Worm (Caenorhabditis elegans) whole organism, L4 larva: ENCODE data around the gene npp-5.
A peak's percentile ranks its signal among the peaks of the same experiment; 100 is the strongest.

Experiments
- F10B5.3 ChIP-seq: sonication (generic microtip); optimal IDR thresholded peaks from 2 replicates; lab custom pipeline; 2016; ENCODE audit warnings: mild to moderate bottlenecking, missing genetic modification characterization, missing compliant biosample characterization
- F37D6.2 ChIP-seq: sonication (generic microtip); optimal IDR thresholded peaks from 2 replicates; lab custom pipeline; 2016; ENCODE audit warnings: mild to moderate bottlenecking, missing genetic modification characterization, missing compliant biosample characterization
- F44E2.7 ChIP-seq: fragments of 200-800 bp; sonication (Bioruptor generic); IDR thresholded peaks from 2 replicates; pipeline ENCODE4 v2.1.2; 2022; ENCODE audit warnings: missing genetic modification characterization, missing compliant biosample characterization
- T26A8.4 ChIP-seq: fragments of 200-800 bp; sonication (Bioruptor generic); IDR thresholded peaks from 2 replicates; pipeline ENCODE4 v1.3.6; 2022; ENCODE audit warnings: missing genetic modification characterization, missing compliant biosample characterization
- ZK337.2 ChIP-seq: fragments of 200-800 bp; sonication (Bioruptor generic); IDR thresholded peaks from 2 replicates; pipeline ENCODE4 v1.3.6; 2022; ENCODE audit warnings: missing genetic modification reagents, missing genetic modification characterization, missing compliant biosample characterization
- ZK546.5 ChIP-seq, 2 experiments: sonication (generic microtip); optimal IDR thresholded peaks; 2 replicates each; lab custom pipeline; 2017; ENCODE audit warnings: missing biosample characterization in 2 of 2, missing genetic modification characterization in 2 of 2
- aha-1 ChIP-seq: fragments of 150-350 bp; peaks from one replicate; lab custom pipeline; 2014; ENCODE audit warnings: missing biosample characterization, missing genetic modification characterization
- aly-2 ChIP-seq: sonication (generic microtip); optimal IDR thresholded peaks from 2 replicates; lab custom pipeline; 2018; ENCODE audit warnings: missing biosample characterization, missing genetic modification characterization
- arid-1 ChIP-seq: fragments of 200-800 bp; sonication (Bioruptor generic); conservative IDR thresholded peaks from 2 replicates; pipeline ENCODE4 v1.3.6; 2022; ENCODE audit warnings: missing genetic modification reagents, missing genetic modification characterization, missing compliant biosample characterization
- ceh-20 ChIP-seq: fragments of 200-800 bp; sonication (Bioruptor generic); IDR thresholded peaks from 2 replicates; pipeline ENCODE4 v1.3.6; 2022; ENCODE audit warnings: missing genetic modification reagents, missing genetic modification characterization, missing compliant biosample characterization
- ceh-32 ChIP-seq: sonication (generic microtip); optimal IDR thresholded peaks from 2 replicates; lab custom pipeline; 2016; ENCODE audit warnings: mild to moderate bottlenecking, missing genetic modification characterization, missing compliant biosample characterization; ENCODE audit not compliant: poor library complexity
- ceh-82 ChIP-seq: sonication (generic microtip); optimal IDR thresholded peaks from 2 replicates; lab custom pipeline; 2017; ENCODE audit warnings: missing biosample characterization, missing genetic modification characterization
- ces-1 ChIP-seq: fragments of 150-350 bp; sonication (generic microtip); optimal IDR thresholded peaks from 4 replicates; lab custom pipeline; 2014; ENCODE audit warnings: missing biosample characterization, missing genetic modification reagents, missing genetic modification characterization
- ctbp-1 ChIP-seq: fragments of 200-800 bp; sonication (Bioruptor generic); IDR thresholded peaks from 2 replicates; pipeline ENCODE4 v1.3.6; 2022; ENCODE audit warnings: missing genetic modification reagents, missing genetic modification characterization, missing compliant biosample characterization
- daf-16 ChIP-seq, 3 experiments: sonication (generic microtip); optimal IDR thresholded peaks; 2 replicates each; lab custom pipeline; 2016 to 2017; ENCODE audit warnings: missing genetic modification characterization in 3 of 3, missing genetic modification reagents in 3 of 3, mild to moderate bottlenecking in 2 of 3, missing compliant biosample characterization in 2 of 3, missing biosample characterization in 1 of 3, moderate library complexity in 1 of 3
- dmd-6 ChIP-seq: fragments of 200-800 bp; sonication (Bioruptor generic); IDR thresholded peaks from 2 replicates; pipeline ENCODE4 v1.3.6; 2022; ENCODE audit warnings: missing genetic modification reagents, missing genetic modification characterization, missing compliant biosample characterization
- dmd-9 ChIP-seq: fragments of 200-800 bp; sonication (Bioruptor generic); IDR thresholded peaks from 2 replicates; pipeline ENCODE4 v1.3.6; 2022; ENCODE audit warnings: missing genetic modification reagents, missing genetic modification characterization, missing compliant biosample characterization
- dpl-1 ChIP-seq: fragments of 150-350 bp; optimal IDR thresholded peaks from 2 replicates; lab custom pipeline; 2014; ENCODE audit warnings: missing biosample characterization, missing genetic modification reagents, missing genetic modification characterization
- dve-1 ChIP-seq: sonication (generic microtip); optimal IDR thresholded peaks from 2 replicates; lab custom pipeline; 2017; ENCODE audit warnings: antibody characterized with exemption, mild to moderate bottlenecking, missing genetic modification characterization, missing compliant biosample characterization; ENCODE audit not compliant: insufficient read depth
- egl-27 ChIP-seq: sonication (generic microtip); optimal IDR thresholded peaks from 3 replicates; lab custom pipeline; 2017; ENCODE audit warnings: missing biosample characterization, missing genetic modification reagents, missing genetic modification characterization
- egl-43 ChIP-seq: fragments of 200-800 bp; sonication (Bioruptor generic); IDR thresholded peaks from 2 replicates; pipeline ENCODE4 v1.3.6; 2022; ENCODE audit warnings: missing genetic modification reagents, missing genetic modification characterization, missing compliant biosample characterization
- gei-8 ChIP-seq: fragments of 200-800 bp; sonication (Bioruptor generic); optimal IDR thresholded peaks from 2 replicates; lab custom pipeline; 2018; ENCODE audit warnings: mild to moderate bottlenecking, missing genetic modification characterization, missing compliant biosample characterization
- hlh-11 ChIP-seq: fragments of 200-800 bp; sonication (Bioruptor generic); optimal IDR thresholded peaks from 2 replicates; lab custom pipeline; 2018; ENCODE audit warnings: mild to moderate bottlenecking, missing genetic modification characterization, missing compliant biosample characterization
- hlh-30 ChIP-seq: sonication (generic microtip); optimal IDR thresholded peaks from 2 replicates; lab custom pipeline; 2017; ENCODE audit warnings: antibody characterized with exemption, mild to moderate bottlenecking, missing genetic modification characterization, missing compliant biosample characterization; ENCODE audit not compliant: insufficient read depth
- lin-1 ChIP-seq: fragments of 200-800 bp; sonication (Bioruptor generic); IDR thresholded peaks from 2 replicates; pipeline ENCODE4 v1.3.6; 2022; ENCODE audit warnings: missing genetic modification reagents, missing genetic modification characterization, missing compliant biosample characterization
- lin-13 ChIP-seq: fragments of 150-350 bp; optimal IDR thresholded peaks from 2 replicates; lab custom pipeline; 2014; ENCODE audit warnings: missing biosample characterization, missing genetic modification reagents, missing genetic modification characterization
- lin-38 ChIP-seq: fragments of 200-800 bp; sonication (Bioruptor generic); IDR thresholded peaks from 2 replicates; pipeline ENCODE4 v1.3.6; 2022; ENCODE audit warnings: missing genetic modification reagents, missing genetic modification characterization, missing compliant biosample characterization
- lin-39 ChIP-seq: fragments of 150-350 bp; optimal IDR thresholded peaks from 2 replicates; lab custom pipeline; 2014; ENCODE audit warnings: missing biosample characterization, missing genetic modification reagents, missing genetic modification characterization
- lir-3 ChIP-seq: sonication (generic microtip); optimal IDR thresholded peaks from 2 replicates; lab custom pipeline; 2016; ENCODE audit warnings: mild to moderate bottlenecking, missing genetic modification characterization, missing compliant biosample characterization
- lsy-2 ChIP-seq, 2 experiments: fragments of 150-350 bp in 1 of 2; sonication (generic microtip) in 1 of 2; optimal IDR thresholded peaks; 2 replicates each; lab custom pipeline; 2014 to 2017; ENCODE audit warnings: missing biosample characterization in 2 of 2, missing genetic modification characterization in 2 of 2
- mdt-29 ChIP-seq: fragments of 200-800 bp; sonication (Bioruptor generic); IDR thresholded peaks from 2 replicates; pipeline ENCODE4 v1.3.6; 2022; ENCODE audit warnings: missing genetic modification reagents, missing genetic modification characterization, missing compliant biosample characterization
- mxl-2 ChIP-seq: fragments of 200-800 bp; sonication (Bioruptor generic); conservative IDR thresholded peaks from 2 replicates; pipeline ENCODE4 v1.3.6; 2022; ENCODE audit warnings: missing genetic modification reagents, missing genetic modification characterization, missing compliant biosample characterization
- nhr-102 ChIP-seq: sonication (generic microtip); optimal IDR thresholded peaks from 2 replicates; lab custom pipeline; 2016; ENCODE audit warnings: mild to moderate bottlenecking, missing genetic modification characterization, moderate library complexity, missing compliant biosample characterization
- nhr-28 ChIP-seq: fragments of 150-350 bp; optimal IDR thresholded peaks from 2 replicates; lab custom pipeline; 2014; ENCODE audit warnings: missing biosample characterization, missing genetic modification characterization
- nhr-6 ChIP-seq: fragments of 150-350 bp; optimal IDR thresholded peaks from 2 replicates; lab custom pipeline; 2014; ENCODE audit warnings: missing biosample characterization, missing genetic modification characterization
- pqm-1 ChIP-seq: sonication (generic microtip); optimal IDR thresholded peaks from 2 replicates; lab custom pipeline; 2017; ENCODE audit warnings: missing biosample characterization, missing genetic modification characterization
- rbr-2 ChIP-seq: sonication (generic microtip); optimal IDR thresholded peaks from 2 replicates; lab custom pipeline; 2016; ENCODE audit warnings: missing genotype, missing genetic modification characterization, missing compliant biosample characterization
- skn-1 ChIP-seq: fragments of 150-350 bp; optimal IDR thresholded peaks from 2 replicates; lab custom pipeline; 2014; ENCODE audit warnings: missing biosample characterization, missing genetic modification characterization
- spr-3 ChIP-seq: fragments of 200-800 bp; sonication (Bioruptor generic); optimal IDR thresholded peaks from 2 replicates; lab custom pipeline; 2018; ENCODE audit warnings: mild to moderate bottlenecking, missing genetic modification characterization, missing compliant biosample characterization
- unc-130 ChIP-seq: sonication (generic microtip); optimal IDR thresholded peaks from 2 replicates; lab custom pipeline; 2016; ENCODE audit warnings: missing genetic modification reagents, missing genetic modification characterization, missing compliant biosample characterization
- vab-7 ChIP-seq: fragments of 200-800 bp; sonication (Bioruptor generic); IDR thresholded peaks from 2 replicates; pipeline ENCODE4 v1.3.6; 2022; ENCODE audit warnings: missing genetic modification reagents, missing genetic modification characterization, missing compliant biosample characterization
- zag-1 ChIP-seq: fragments of 150-350 bp; optimal IDR thresholded peaks from 2 replicates; lab custom pipeline; 2014; ENCODE audit warnings: missing biosample characterization, missing genetic modification characterization
- zfp-2 ChIP-seq: sonication (generic microtip); optimal IDR thresholded peaks from 2 replicates; lab custom pipeline; 2016; ENCODE audit warnings: mild to moderate bottlenecking, missing genetic modification characterization, missing compliant biosample characterization

Gene npp-5

ce11 chrII:11599751-11600150 lies at the start of gene npp-5:
TSS of gene npp-5 (minus strand) at chrII:11599809.
- TF ChIP-seq lsy-2 (tag; optimal IDR thresholded peaks at IDR 0.05; lab: Kevin White, UChicago) (peak in 1 of 2 experiments; percentile 20), arid-1 (no peak), hlh-30 (tag; lab: Kevin White, UChicago) (peak; percentile 3), lin-13 (GFP tag; lab: Kevin White, UChicago) (no peak), lin-38 (GFP tag; lab: Robert Waterston, UW) (peak; percentile 78), nhr-102 (tag; lab: Kevin White, UChicago) (no peak), dpl-1 (GFP tag; lab: Kevin White, UChicago) (peak; percentile 85), nhr-6 (tag; lab: Kevin White, UChicago) (peak; percentile 41), aly-2 (tag; lab: Kevin White, UChicago) (no peak)

- TF ChIP-seq aha-1 (tag; lab: Kevin White, UChicago), result peak; percentile 81
- TF ChIP-seq dve-1 (tag; lab: Kevin White, UChicago), result peak; percentile 40
- peak; percentile 41 for TF ChIP-seq hlh-30 (tag; lab: Kevin White, UChicago)
- peak in 1 of 2 experiments; percentile 35 for TF ChIP-seq lsy-2 (tag; optimal IDR thresholded peaks at IDR 0.05; lab: Kevin White, UChicago)
- no peak for TF ChIP-seq F37D6.2 (tag; lab: Kevin White, UChicago)
These were observed 49.6 kb upstream of the npp-5 start for ce11 chrII:11649239-11649638.

- no peak for TF ChIP-seq T26A8.4
- peak; percentile 13 for TF ChIP-seq nhr-28
- TF ChIP-seq unc-130 (GFP tag; lab: Kevin White, UChicago), result no peak
- TF ChIP-seq ceh-82 (tag; lab: Kevin White, UChicago), result no peak
- TF ChIP-seq ces-1 (GFP tag; lab: Kevin White, UChicago), result no peak
- TF ChIP-seq gei-8 (GFP tag; lab: Kevin White, UChicago), result no peak
- no peak for TF ChIP-seq nhr-6 (tag; lab: Kevin White, UChicago)
- peak; percentile 38 for TF ChIP-seq aha-1 (tag; lab: Kevin White, UChicago)
- 0 out of 2 replicates have a peak, but pooled peaks have one; percentile 33 for TF ChIP-seq dmd-6 (GFP tag; lab: Robert Waterston, UW)
- peak; percentile 7 for TF ChIP-seq dve-1 (tag; lab: Kevin White, UChicago)
- TF ChIP-seq ctbp-1 (GFP tag; lab: Robert Waterston, UW), result no peak
- TF ChIP-seq hlh-11 (tag; lab: Kevin White, UChicago), result peak; percentile 16
- TF ChIP-seq egl-27 (tag; lab: Kevin White, UChicago), result no peak
- no peak for TF ChIP-seq ZK337.2 (GFP tag; lab: Robert Waterston, UW)
- no peak for TF ChIP-seq daf-16 (GFP tag; optimal IDR thresholded peaks at IDR 0.05; lab: Kevin White, UChicago)
- peak; percentile 10 for TF ChIP-seq daf-16 (tag; optimal IDR thresholded peaks at IDR 0.05; lab: Kevin White, UChicago)
- TF ChIP-seq pqm-1, result peak; percentile 56
- TF ChIP-seq mxl-2 (GFP tag; lab: Robert Waterston, UW), result no peak
- TF ChIP-seq zfp-2 (tag; lab: Kevin White, UChicago), result no peak
These were observed 47.3 kb upstream of the npp-5 start for ce11 chrII:11646874-11647273.

- TF ChIP-seq spr-3 (GFP tag; lab: Kevin White, UChicago) (no peak), daf-16 (GFP tag; optimal IDR thresholded peaks at IDR 0.05; lab: Kevin White, UChicago) (no peak), daf-16 (tag; optimal IDR thresholded peaks at IDR 0.05; lab: Kevin White, UChicago) (peak; percentile 18), lin-39 (tag; lab: Kevin White, UChicago) (no peak), F44E2.7 (GFP tag; lab: Robert Waterston, UW) (no peak), ceh-20 (GFP tag; lab: Robert Waterston, UW) (no peak), F10B5.3 (tag; lab: Kevin White, UChicago) (no peak), vab-7 (no peak), rbr-2 (tag; lab: Kevin White, UChicago) (no peak), hlh-11 (tag; lab: Kevin White, UChicago) (peak; percentile 34), skn-1 (tag; lab: Kevin White, UChicago) (no peak), ZK337.2 (GFP tag; lab: Robert Waterston, UW) (no peak), aha-1 (tag; lab: Kevin White, UChicago) (peak; percentile 22), ZK546.5 (tag; optimal IDR thresholded peaks at IDR 0.05; lab: Kevin White, UChicago) (no peak), zag-1 (tag; lab: Kevin White, UChicago) (no peak), nhr-28 (peak; percentile 45), lir-3 (tag; lab: Kevin White, UChicago) (no peak), dmd-9 (no peak), ceh-32 (no peak), hlh-30 (tag; lab: Kevin White, UChicago) (peak; percentile 43), aly-2 (tag; lab: Kevin White, UChicago) (no peak), mdt-29 (no peak), lin-1 (no peak), dve-1 (tag; lab: Kevin White, UChicago) (peak; percentile 6), egl-43 (GFP tag; lab: Robert Waterston, UW) (no peak)
These were observed 46.7 kb upstream of the npp-5 start, which contains the start of gene ghi-1 for ce11 chrII:11646276-11646797. TSS of gene ghi-1 (plus strand) at chrII:11646747.
